Fruit fly (Drosophila melanogaster) whole organism: ENCODE data around the gene CG33310.

ENCODE experiments used
- CG8478 ChIP-seq: fragments of >200 bp; optimal IDR thresholded peaks from 2 replicates; lab custom pipeline; 2018; ENCODE audit warnings: inconsistent platforms
- psq ChIP-seq: fragments of >200 bp; optimal IDR thresholded peaks from 2 replicates; lab custom pipeline; 2017

DNA sequence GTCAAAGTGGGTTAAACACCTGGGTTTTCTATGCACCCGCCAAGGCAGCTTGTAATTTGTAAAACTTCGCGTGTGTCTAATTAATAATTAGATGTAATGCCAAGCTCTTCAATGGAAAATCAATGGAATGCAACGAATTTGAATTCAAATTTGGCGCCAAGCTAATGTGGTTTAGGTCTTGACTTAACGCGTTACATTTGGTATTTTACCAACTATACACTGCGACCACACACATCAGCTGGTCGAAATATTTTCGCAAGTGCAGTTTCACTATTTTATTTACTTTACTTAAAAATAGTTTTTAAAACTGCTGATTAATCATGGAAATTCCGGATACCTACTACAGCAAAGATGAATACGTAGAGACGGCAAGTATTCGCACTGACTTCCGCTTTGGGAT, 21.2 kb upstream of the CG33310 start, which contains the start of gene DCTN5-p25:
- TF ChIP-seq CG8478, result no peak
- no peak for TF ChIP-seq psq (lab: Kevin White, UChicago)
